Worm (Caenorhabditis elegans) whole organism, mixed stage, embryonic: ENCODE measurements around the gene lbp-8.

Source experiments
- bed-3 ChIP-seq: fragments of 200-800 bp; sonication (Bioruptor generic); optimal IDR thresholded peaks from 3 replicates; lab custom pipeline; 2018; ENCODE audit warnings: mild to moderate bottlenecking, missing genetic modification characterization, moderate library complexity, missing compliant biosample characterization
- blmp-1 ChIP-seq: fragments of 150-350 bp; optimal IDR thresholded peaks from 2 replicates; lab custom pipeline; 2014; ENCODE audit warnings: missing biosample characterization, missing genetic modification characterization
- ceh-39 ChIP-seq: fragments of 150-350 bp; optimal IDR thresholded peaks from 2 replicates; lab custom pipeline; 2014; ENCODE audit warnings: missing biosample characterization, missing genetic modification characterization
- ceh-83 ChIP-seq: fragments of 200-800 bp; sonication (Bioruptor generic); optimal IDR thresholded peaks from 2 replicates; lab custom pipeline; 2018; ENCODE audit warnings: mild to moderate bottlenecking, missing genetic modification characterization, missing compliant biosample characterization
- ces-1 ChIP-seq: fragments of 150-350 bp; optimal IDR thresholded peaks from 2 replicates; lab custom pipeline; 2014; ENCODE audit warnings: missing biosample characterization, missing genetic modification reagents, missing genetic modification characterization
- cnd-1 ChIP-seq: fragments of 200-800 bp; sonication (Bioruptor generic); optimal IDR thresholded peaks from 2 replicates; lab custom pipeline; 2018; ENCODE audit warnings: mild to moderate bottlenecking, missing genetic modification characterization, missing compliant biosample characterization
- drap-1 ChIP-seq: fragments of 200-800 bp; sonication (Bioruptor generic); optimal IDR thresholded peaks from 3 replicates; lab custom pipeline; 2018; ENCODE audit warnings: mild to moderate bottlenecking, missing genetic modification characterization, missing compliant biosample characterization
- elt-1 ChIP-seq: sonication (generic microtip); optimal IDR thresholded peaks from 2 replicates; lab custom pipeline; 2017; ENCODE audit warnings: missing genetic modification characterization, mild to moderate bottlenecking, missing compliant biosample characterization, antibody characterized with exemption, moderate library complexity, borderline replicate concordance; ENCODE audit not compliant: insufficient read depth
- elt-3 ChIP-seq: fragments of 150-350 bp; optimal IDR thresholded peaks from 2 replicates; lab custom pipeline; 2014; ENCODE audit warnings: missing biosample characterization, missing genetic modification characterization
- ham-2 ChIP-seq: fragments of 200-800 bp; sonication (Bioruptor generic); optimal IDR thresholded peaks from 2 replicates; lab custom pipeline; 2018; ENCODE audit warnings: mild to moderate bottlenecking, missing genetic modification characterization, missing compliant biosample characterization
- hlh-1 ChIP-seq: fragments of 150-350 bp; optimal IDR thresholded peaks from 2 replicates; lab custom pipeline; 2014; ENCODE audit warnings: missing biosample characterization, missing genetic modification reagents, missing genetic modification characterization
- lin-13 ChIP-seq: fragments of 150-350 bp; optimal IDR thresholded peaks from 2 replicates; lab custom pipeline; 2014; ENCODE audit warnings: missing biosample characterization, missing genetic modification characterization
- lin-32 ChIP-seq: fragments of 200-800 bp; sonication (Bioruptor generic); optimal IDR thresholded peaks from 2 replicates; lab custom pipeline; 2018; ENCODE audit warnings: mild to moderate bottlenecking, missing genetic modification characterization, missing compliant biosample characterization
- lsy-2 ChIP-seq: fragments of 150-350 bp; optimal IDR thresholded peaks from 2 replicates; lab custom pipeline; 2014; ENCODE audit warnings: missing biosample characterization, missing genetic modification characterization
- mab-5 ChIP-seq: fragments of 150-350 bp; optimal IDR thresholded peaks from 2 replicates; lab custom pipeline; 2014; ENCODE audit warnings: missing biosample characterization, missing genetic modification characterization
- mls-2 ChIP-seq: sonication (generic microtip); optimal IDR thresholded peaks from 2 replicates; lab custom pipeline; 2016; ENCODE audit warnings: mild to moderate bottlenecking, missing genetic modification characterization, moderate library complexity, missing compliant biosample characterization
- nhr-12 ChIP-seq: fragments of 150-350 bp; optimal IDR thresholded peaks from 2 replicates; lab custom pipeline; 2014; ENCODE audit warnings: missing biosample characterization, missing genetic modification characterization
- nhr-2 ChIP-seq: fragments of 150-350 bp; optimal IDR thresholded peaks from 2 replicates; lab custom pipeline; 2014; ENCODE audit warnings: missing biosample characterization, missing genetic modification characterization
- nhr-237 ChIP-seq: fragments of 150-350 bp; optimal IDR thresholded peaks from 2 replicates; lab custom pipeline; 2014; ENCODE audit warnings: missing biosample characterization, missing genetic modification characterization
- nhr-28 ChIP-seq: fragments of 150-350 bp; optimal IDR thresholded peaks from 2 replicates; lab custom pipeline; 2014; ENCODE audit warnings: missing biosample characterization, missing genetic modification characterization
- nhr-76 ChIP-seq: sonication (generic microtip); optimal IDR thresholded peaks from 2 replicates; lab custom pipeline; 2017; ENCODE audit warnings: missing biosample characterization, missing genetic modification characterization
- pha-4 ChIP-seq: fragments of 150-350 bp; optimal IDR thresholded peaks from 2 replicates; lab custom pipeline; 2018; ENCODE audit warnings: missing biosample characterization, missing genetic modification reagents, missing genetic modification characterization
- sem-2 ChIP-seq: fragments of 200-800 bp; sonication (Bioruptor generic); optimal IDR thresholded peaks from 2 replicates; lab custom pipeline; 2018; ENCODE audit warnings: mild to moderate bottlenecking, missing genetic modification characterization, missing compliant biosample characterization
- snpc-4 ChIP-seq: fragments of 150-350 bp; optimal IDR thresholded peaks from 2 replicates; lab custom pipeline; 2014; ENCODE audit warnings: missing biosample characterization, missing genetic modification characterization
- sptf-1 ChIP-seq: sonication (generic microtip); optimal IDR thresholded peaks from 2 replicates; lab custom pipeline; 2017; ENCODE audit warnings: mild to moderate bottlenecking, missing genetic modification characterization, moderate library complexity, missing compliant biosample characterization
- tbx-8 ChIP-seq: fragments of 200-800 bp; sonication (Bioruptor generic); optimal IDR thresholded peaks from 2 replicates; lab custom pipeline; 2018; ENCODE audit warnings: mild to moderate bottlenecking, missing genetic modification characterization, moderate library complexity, missing compliant biosample characterization
- unc-120 ChIP-seq: sonication (generic microtip); optimal IDR thresholded peaks from 2 replicates; lab custom pipeline; 2017; ENCODE audit warnings: missing genetic modification characterization, missing compliant biosample characterization; ENCODE audit not compliant: poor library complexity, severe bottlenecking
- unc-62 ChIP-seq: fragments of 150-350 bp; optimal IDR thresholded peaks from 2 replicates; lab custom pipeline; 2014; ENCODE audit warnings: missing biosample characterization, missing genetic modification reagents, missing genetic modification characterization
- zip-8 ChIP-seq: fragments of 150-350 bp; optimal IDR thresholded peaks from 2 replicates; lab custom pipeline; 2014; ENCODE audit warnings: missing biosample characterization, missing genetic modification characterization
- ztf-11 ChIP-seq: fragments of 150-350 bp; optimal IDR thresholded peaks from 2 replicates; lab custom pipeline; 2014; ENCODE audit warnings: missing biosample characterization, missing genetic modification characterization

The lbp-8 gene

ce11 chrV:13850170-13850569, 40.4 kb upstream of the lbp-8 start, which contains the start of gene hpx-2:
hpx-2 (plus strand) TSS chrV:13850470.
- TF ChIP-seq tbx-8 (no peak), ztf-11 (tag; lab: Kevin White, UChicago) (no peak), sem-2 (no peak), blmp-1 (tag; lab: Kevin White, UChicago) (no peak), unc-62 (GFP tag; lab: Kevin White, UChicago) (no peak), hlh-1 (tag; lab: Kevin White, UChicago) (no peak), cnd-1 (tag; lab: Kevin White, UChicago) (no peak), sptf-1 (no peak), nhr-237 (tag; lab: Kevin White, UChicago) (no peak), lsy-2 (tag; lab: Kevin White, UChicago) (no peak), pha-4 (tag; lab: Kevin White, UChicago) (no peak), nhr-28 (tag; lab: Kevin White, UChicago) (no peak)

- TF ChIP-seq lin-13 (tag; lab: Kevin White, UChicago) (no peak), zip-8 (tag; lab: Kevin White, UChicago) (no peak), ceh-39 (tag; lab: Kevin White, UChicago) (no peak)
Measured at ce11 chrV:13854306-13854705, 36.3 kb upstream of the lbp-8 start, which contains the start of gene ttr-21. ttr-21 (minus strand) TSS chrV:13854405.

- TF ChIP-seq mls-2 (no peak), nhr-76 (no peak), elt-1 (tag; lab: Kevin White, UChicago) (no peak), nhr-28 (tag; lab: Kevin White, UChicago) (no peak), cnd-1 (tag; lab: Kevin White, UChicago) (no peak), unc-62 (GFP tag; lab: Kevin White, UChicago) (no peak), sem-2 (no peak), nhr-237 (tag; lab: Kevin White, UChicago) (no peak), ces-1 (GFP tag; lab: Kevin White, UChicago) (no peak), lsy-2 (tag; lab: Kevin White, UChicago) (no peak), ham-2 (no peak), pha-4 (tag; lab: Kevin White, UChicago) (no peak), tbx-8 (no peak), blmp-1 (tag; lab: Kevin White, UChicago) (no peak), nhr-12 (no peak), lin-32 (GFP tag; lab: Kevin White, UChicago) (no peak), ztf-11 (tag; lab: Kevin White, UChicago) (no peak), zip-8 (tag; lab: Kevin White, UChicago) (no peak), unc-120 (tag; lab: Kevin White, UChicago) (no peak), drap-1 (no peak)
Measured at ce11 chrV:13856376-13856775, 34.2 kb upstream of the lbp-8 start, which contains the start of gene srx-134. srx-134 (minus strand) TSS chrV:13856476.

ce11 chrV:13857132-13857531, 33.4 kb upstream of the lbp-8 start, which contains the start of gene srx-136:
srx-136 (plus strand) TSS chrV:13857432.
- TF ChIP-seq sptf-1: no peak
- TF ChIP-seq, all 35 proteins: peak for 0

- TF ChIP-seq nhr-2: no peak
- no peak for TF ChIP-seq blmp-1 (tag; lab: Kevin White, UChicago)
- no peak for TF ChIP-seq elt-1 (tag; lab: Kevin White, UChicago)
- no peak for TF ChIP-seq bed-3 (GFP tag; lab: Kevin White, UChicago)
- TF ChIP-seq elt-3: no peak
Measured at ce11 chrV:13858906-13859305, 31.7 kb upstream of the lbp-8 start, which contains the start of gene srx-135. srx-135 (plus strand) TSS chrV:13859206.

- no peak for TF ChIP-seq unc-62 (GFP tag; lab: Kevin White, UChicago)
- TF ChIP-seq nhr-76: no peak
Measured at ce11 chrV:13862505-13862904, 28.1 kb upstream of the lbp-8 start, which contains the start of gene srx-137. srx-137 (plus strand) TSS chrV:13862805.

ce11 chrV:13863700-13864099, 26.9 kb upstream of the lbp-8 start:
- no peak for TF ChIP-seq ztf-11 (tag; lab: Kevin White, UChicago)
- TF ChIP-seq elt-3: no peak
- TF ChIP-seq pha-4 (tag; lab: Kevin White, UChicago): no peak
- no peak for TF ChIP-seq ceh-83 (GFP tag; lab: Kevin White, UChicago)
- no peak for TF ChIP-seq snpc-4
- no peak for TF ChIP-seq mab-5
- no peak for TF ChIP-seq nhr-2
- TF ChIP-seq tbx-8: no peak
- no peak for TF ChIP-seq ham-2
- TF ChIP-seq nhr-28 (tag; lab: Kevin White, UChicago): no peak
- no peak for TF ChIP-seq ces-1 (GFP tag; lab: Kevin White, UChicago)
- TF ChIP-seq unc-120 (tag; lab: Kevin White, UChicago): no peak
- no peak for TF ChIP-seq nhr-12
- TF ChIP-seq zip-8 (tag; lab: Kevin White, UChicago): no peak
